Worm (Caenorhabditis elegans) whole organism, L3 larva: ENCODE data around the gene T18D3.5.

Experiments used
- R02D3.7 ChIP-seq: fragments of 150-350 bp; optimal IDR thresholded peaks from 2 replicates; lab custom pipeline; 2014; ENCODE audit warnings: missing biosample characterization, missing genetic modification characterization
- elt-1 ChIP-seq: fragments of 150-350 bp; optimal IDR thresholded peaks from 2 replicates; lab custom pipeline; 2014; ENCODE audit warnings: missing biosample characterization, missing genetic modification characterization
- fkh-10 ChIP-seq: sonication (generic microtip); optimal IDR thresholded peaks from 2 replicates; lab custom pipeline; 2017; ENCODE audit warnings: missing biosample characterization, missing genetic modification reagents, missing genetic modification characterization
- lin-15B ChIP-seq: fragments of 150-350 bp; optimal IDR thresholded peaks from 2 replicates; lab custom pipeline; 2014; ENCODE audit warnings: missing biosample characterization, missing genetic modification characterization
- lsy-12 ChIP-seq: sonication (generic microtip); optimal IDR thresholded peaks from 2 replicates; lab custom pipeline; 2016; ENCODE audit warnings: mild to moderate bottlenecking, missing genetic modification characterization, missing compliant biosample characterization
- nhr-76 ChIP-seq: fragments of 150-350 bp; sonication (generic microtip); optimal IDR thresholded peaks from 5 replicates; lab custom pipeline; 2014; ENCODE audit warnings: missing biosample characterization, missing genetic modification characterization
- snpc-4 ChIP-seq: fragments of 150-350 bp; optimal IDR thresholded peaks from 2 replicates; lab custom pipeline; 2014; ENCODE audit warnings: missing biosample characterization, missing genetic modification characterization
- tbx-2 ChIP-seq: sonication (generic microtip); optimal IDR thresholded peaks from 2 replicates; lab custom pipeline; 2016; ENCODE audit warnings: mild to moderate bottlenecking, missing genetic modification characterization, missing compliant biosample characterization

- TF ChIP-seq nhr-76 (tag; lab: Kevin White, UChicago) (no peak), lin-15B (tag; lab: Kevin White, UChicago) (no peak), R02D3.7 (no peak), snpc-4 (no peak), elt-1 (no peak), tbx-2 (tag; lab: Kevin White, UChicago) (no peak), lsy-12 (tag; lab: Kevin White, UChicago) (no peak), fkh-10 (GFP tag; lab: Kevin White, UChicago) (no peak)
Measured at ce11 chrX:12466769-12467168, 3.2 kb downstream of the T18D3.5 start, which contains the start of gene cdf-2.
